Worm (Caenorhabditis elegans): ENCODE results near the gene hrg-9.
A peak's percentile ranks its signal among the peaks of the same experiment; 100 is the strongest.

hrg-9 gene

DNA sequence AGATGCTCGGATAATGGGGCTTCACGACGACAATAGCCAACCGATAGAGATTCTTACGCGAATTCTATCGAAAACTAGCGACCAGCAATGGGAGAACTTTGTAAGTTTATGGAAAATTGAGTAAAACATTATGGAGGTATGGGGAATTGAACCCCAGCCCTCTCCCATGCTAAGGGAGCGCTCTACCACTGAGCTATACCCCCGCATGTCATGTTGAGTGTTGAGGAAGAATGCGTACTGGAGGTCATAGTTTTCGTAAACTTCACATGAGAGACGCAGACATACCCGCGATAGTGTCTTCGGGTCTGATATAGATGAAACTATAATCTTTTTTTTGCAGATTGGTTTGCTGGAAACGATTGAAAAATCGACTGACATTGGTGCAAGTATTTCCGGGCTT, 40.2 kb upstream of the hrg-9 start (continued):
- peak; percentile 46 for TF ChIP-seq dpl-1 (GFP tag; optimal IDR thresholded peaks at IDR 0.05)
- peak; percentile 78 for TF ChIP-seq ceh-20 (GFP tag; IDR thresholded peaks at IDR 0.05)
- 0 out of 2 replicates have a peak, but pooled peaks have one; percentile 41 for TF ChIP-seq dmd-9 (GFP tag; IDR thresholded peaks at IDR 0.05)
- TF ChIP-seq zfp-3 (GFP tag; conservative IDR thresholded peaks at IDR 0.05) = 0 out of 2 replicates have a peak, but pooled peaks have one; percentile 39
- peak; percentile 80 for TF ChIP-seq dve-1 (tag; optimal IDR thresholded peaks at IDR 0.05; ENCODE audit: insufficient read depth)
- peak; percentile 88 for TF ChIP-seq T26A8.4 (GFP tag; IDR thresholded peaks at IDR 0.05)
- TF ChIP-seq nhr-6 (tag; optimal IDR thresholded peaks at IDR 0.05) = peak; percentile 61
- TF ChIP-seq zip-11 (GFP tag; IDR thresholded peaks at IDR 0.05) = peak; percentile 80; the same call in 1 of the 2 replicates
- TF ChIP-seq nhr-25 (tag; optimal IDR thresholded peaks at IDR 0.05; ENCODE audit: borderline replicate concordance, insufficient read depth) = no peak
- no peak for TF ChIP-seq nhr-237 (tag; optimal IDR thresholded peaks at IDR 0.05)
- no peak for TF ChIP-seq T20F7.1 (GFP tag; optimal IDR thresholded peaks at IDR 0.05)
- TF ChIP-seq lin-38 (GFP tag; IDR thresholded peaks at IDR 0.05) = peak; percentile 84
- TF ChIP-seq mxl-3 (GFP tag; optimal IDR thresholded peaks at IDR 0.05) = peak; percentile 64
- peak; percentile 14 for TF ChIP-seq lir-3 (tag; optimal IDR thresholded peaks at IDR 0.05)
- peak in 1 of 2 experiments; percentile 68 for TF ChIP-seq mdl-1 (tag; optimal IDR thresholded peaks at IDR 0.05)
- peak; percentile 65 for TF ChIP-seq F49E8.2 (tag; optimal IDR thresholded peaks at IDR 0.05; ENCODE audit: borderline replicate concordance)
- peak; percentile 83 for TF ChIP-seq snpc-1.2 (GFP tag; IDR thresholded peaks at IDR 0.05)
- peak; percentile 28 for TF ChIP-seq aly-2 (tag; optimal IDR thresholded peaks at IDR 0.05)
- TF ChIP-seq lin-15B (tag; optimal IDR thresholded peaks at IDR 0.05) = no peak
- peak; percentile 72 for TF ChIP-seq spr-1 (tag; optimal IDR thresholded peaks at IDR 0.05)
- 0 out of 2 replicates have a peak, but pooled peaks have one; percentile 48 for TF ChIP-seq nhr-42 (GFP tag; IDR thresholded peaks at IDR 0.05)
- no peak for TF ChIP-seq ztf-11 (tag; optimal IDR thresholded peaks at IDR 0.05)
- peak; percentile 77; the same call in 1 of the 2 replicates for TF ChIP-seq ceh-44 (GFP tag; IDR thresholded peaks at IDR 0.05)
- TF ChIP-seq nhr-48 (tag; optimal IDR thresholded peaks at IDR 0.05) = peak; percentile 68
- TF ChIP-seq ztf-7 (tag; optimal IDR thresholded peaks at IDR 0.05) = peak; percentile 77
- peak; percentile 94 for TF ChIP-seq daf-19 (GFP tag; conservative IDR thresholded peaks at IDR 0.05)
- TF ChIP-seq madf-5 (GFP tag; IDR thresholded peaks at IDR 0.05) = peak in 1 of 2 experiments; percentile 8; a peak in 1 of 4 replicates
- no peak for TF ChIP-seq zfp-2 (tag; optimal IDR thresholded peaks at IDR 0.05)
- TF ChIP-seq Y48G9A.11 (GFP tag; IDR thresholded peaks at IDR 0.05) = no peak
- TF ChIP-seq mes-2 (tag; optimal IDR thresholded peaks at IDR 0.05; ENCODE audit: poor library complexity, severe bottlenecking) = peak; percentile 76
- TF ChIP-seq ama-1 (optimal IDR thresholded peaks at IDR 0.05) = no peak
- TF ChIP-seq daf-12 (tag; optimal IDR thresholded peaks at IDR 0.05) = no peak
- TF ChIP-seq egl-43 (GFP tag; IDR thresholded peaks at IDR 0.05) = peak; percentile 93
- no peak for TF ChIP-seq attf-4 (tag; optimal IDR thresholded peaks at IDR 0.05)
- TF ChIP-seq nhr-11 (tag; optimal IDR thresholded peaks at IDR 0.05) = no peak
- peak; percentile 52 for TF ChIP-seq F37D6.2 (tag; optimal IDR thresholded peaks at IDR 0.05)

DNA sequence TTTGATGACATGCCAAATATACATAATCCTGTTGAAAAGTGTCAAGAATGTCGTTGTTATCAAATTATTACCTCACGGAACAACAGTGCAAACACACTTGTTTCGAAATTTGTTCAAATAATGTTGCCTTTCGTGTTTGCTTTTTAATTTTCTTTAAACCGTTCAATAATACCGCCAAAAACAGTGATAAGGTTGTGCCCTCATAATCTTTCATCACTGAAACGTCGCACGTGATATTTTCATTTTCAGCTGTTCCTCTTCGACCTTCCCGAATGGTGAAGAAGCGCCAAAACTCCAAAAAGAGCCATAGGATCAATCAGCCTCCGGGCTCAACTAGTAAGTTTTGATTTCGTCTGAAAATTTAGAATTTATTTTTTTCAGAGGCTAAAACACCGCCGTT, 38.9 kb upstream of the hrg-9 start, which contains the start of gene inft-2:
Gene inft-2, plus strand, starts transcription at position 248 of the 400 bp plus-strand sequence.
- TF ChIP-seq nhr-28 (tag; optimal IDR thresholded peaks at IDR 0.05) (peak; percentile 35), saeg-2 (GFP tag; IDR thresholded peaks at IDR 0.05) (0 out of 2 replicates have a peak, but pooled peaks have one; percentile 30), fkh-10 (GFP tag; optimal IDR thresholded peaks at IDR 0.05) (no peak), hif-1 (tag; optimal IDR thresholded peaks at IDR 0.05) (no peak), nhr-25 (tag; optimal IDR thresholded peaks at IDR 0.05; ENCODE audit: borderline replicate concordance, insufficient read depth) (no peak), zag-1 (tag; optimal IDR thresholded peaks at IDR 0.05) (no peak), lin-39 (tag; optimal IDR thresholded peaks at IDR 0.05) (no peak), attf-4 (tag; optimal IDR thresholded peaks at IDR 0.05) (no peak), zip-2 (tag; optimal IDR thresholded peaks at IDR 0.05) (no peak), nhr-77 (tag; optimal IDR thresholded peaks at IDR 0.05) (peak; percentile 21), lin-15B (tag; optimal IDR thresholded peaks at IDR 0.05) (no peak), zip-11 (GFP tag; IDR thresholded peaks at IDR 0.05) (no peak), ceh-32 (tag; optimal IDR thresholded peaks at IDR 0.05; ENCODE audit: poor library complexity) (no peak), aha-1 (tag) (no peak), nhr-42 (GFP tag; IDR thresholded peaks at IDR 0.05) (no peak), ama-1 (optimal IDR thresholded peaks at IDR 0.05) (no peak), skn-1 (tag; optimal IDR thresholded peaks at IDR 0.05) (no peak), Y75B8A.6 (GFP tag; IDR thresholded peaks at IDR 0.05) (no peak), hmg-1.1 (GFP tag; IDR thresholded peaks at IDR 0.05) (no peak), Y48G9A.11 (GFP tag; IDR thresholded peaks at IDR 0.05) (no peak), dve-1 (tag; optimal IDR thresholded peaks at IDR 0.05; ENCODE audit: insufficient read depth) (peak; percentile 60), mdl-1 (tag; optimal IDR thresholded peaks at IDR 0.05) (no peak), egl-43 (GFP tag; IDR thresholded peaks at IDR 0.05) (no peak), ceh-20 (GFP tag; IDR thresholded peaks at IDR 0.05) (no peak), hlh-11 (tag; optimal IDR thresholded peaks at IDR 0.05) (peak; percentile 33), mxl-3 (GFP tag; optimal IDR thresholded peaks at IDR 0.05) (no peak), ztf-11 (tag; optimal IDR thresholded peaks at IDR 0.05) (no peak)
